Fruit fly (Drosophila melanogaster) ovary, adult (tissue): ENCODE data around the gene CIA30.
A peak's percentile ranks its signal among the peaks of the same experiment; 100 is the strongest.

ENCODE experiments used
- CG17801 ChIP-seq: fragments of 200-800 bp; optimal IDR thresholded peaks from 2 replicates; lab custom pipeline; 2019; ENCODE audit warnings: missing biosample characterization, mild to moderate bottlenecking, missing genetic modification characterization, moderate library complexity; ENCODE audit not compliant: partially characterized antibody

Gene CIA30

DNA sequence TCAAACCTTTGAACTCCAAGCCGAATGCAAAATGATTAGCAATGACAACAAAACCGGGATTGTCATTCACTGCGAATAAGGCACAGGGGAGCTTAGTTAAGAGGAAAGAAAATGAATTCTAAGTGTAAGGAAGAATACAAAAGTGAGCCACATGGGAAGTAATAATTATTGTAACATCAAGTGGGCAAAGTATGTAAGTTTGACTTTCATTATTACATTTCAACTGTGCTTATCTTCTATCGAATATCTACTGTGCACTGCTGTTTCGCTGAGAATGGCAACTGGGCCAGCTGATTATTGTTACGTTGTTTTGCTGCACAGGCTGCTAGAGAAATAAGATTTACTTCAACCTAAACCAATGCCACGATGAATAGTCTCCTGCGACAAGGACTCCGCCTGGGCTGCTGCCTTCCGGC, at the start of gene CIA30, which contains the start of gene CG7601:
CIA30 (plus strand) TSS at position 288 of the 416 bp plus-strand sequence.
CG7601 (minus strand) TSS at position 68 of the 416 bp plus-strand sequence.
- TF ChIP-seq CG17801 (GFP tag; lab: Kevin White, UChicago) = peak; percentile 97

DNA sequence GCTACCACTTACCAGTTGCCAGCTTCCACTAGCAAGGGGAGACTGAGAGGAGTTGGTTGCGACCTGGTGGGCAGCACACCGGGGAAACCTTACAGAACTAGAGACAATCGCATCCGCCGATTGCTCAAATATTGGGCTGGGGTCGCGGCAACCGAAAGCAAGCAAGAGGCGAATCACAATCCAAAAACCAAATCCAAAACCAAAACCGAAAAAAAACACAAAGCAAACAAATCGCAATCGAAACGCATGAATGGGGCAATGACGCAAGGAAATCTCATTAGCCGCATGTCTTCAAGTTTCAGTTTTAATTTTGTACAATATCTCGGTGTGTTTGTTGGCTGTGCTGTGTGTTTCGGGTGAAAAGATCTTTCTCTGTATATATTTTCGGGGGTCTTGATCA, 47.6 kb upstream of the CIA30 start, which contains the start of gene Obp99c:
Obp99c (minus strand) TSS at position 101 of the 400 bp plus-strand sequence.
- no peak for TF ChIP-seq CG17801 (GFP tag; lab: Kevin White, UChicago)

DNA sequence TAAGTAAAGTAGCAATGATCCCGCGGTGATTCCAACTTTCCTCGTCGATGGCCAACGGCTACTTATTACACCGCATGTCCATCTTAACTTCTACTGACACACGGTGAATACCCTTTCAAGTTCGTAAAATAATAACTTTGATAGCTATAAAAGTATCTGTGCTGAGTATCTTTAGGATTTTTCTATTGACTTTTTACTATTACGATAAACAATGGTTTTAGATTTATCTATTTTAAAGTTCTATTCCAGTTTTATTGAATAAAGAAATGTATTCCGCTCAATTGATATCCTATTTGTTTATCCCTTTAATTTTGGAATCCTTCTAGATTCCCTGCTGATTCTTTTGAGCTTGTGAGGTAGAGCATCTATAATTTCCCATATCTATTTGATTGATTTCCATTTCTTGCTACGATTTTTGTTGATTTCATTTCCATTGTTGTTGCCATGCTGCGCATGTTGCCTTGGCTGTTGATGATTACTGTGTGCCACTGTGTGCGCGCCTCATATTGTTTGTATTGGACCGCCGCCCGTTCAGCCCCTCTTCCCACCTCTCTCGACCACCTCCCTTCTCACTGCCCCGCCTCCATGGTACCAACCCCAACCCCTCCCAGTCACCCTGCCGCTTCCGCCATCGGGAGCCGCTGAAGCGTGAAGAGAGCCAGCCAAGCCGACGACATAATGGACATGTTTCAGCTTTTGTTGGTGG, 46.8 kb upstream of the CIA30 start:
- no peak for TF ChIP-seq CG17801 (GFP tag; lab: Kevin White, UChicago)

DNA sequence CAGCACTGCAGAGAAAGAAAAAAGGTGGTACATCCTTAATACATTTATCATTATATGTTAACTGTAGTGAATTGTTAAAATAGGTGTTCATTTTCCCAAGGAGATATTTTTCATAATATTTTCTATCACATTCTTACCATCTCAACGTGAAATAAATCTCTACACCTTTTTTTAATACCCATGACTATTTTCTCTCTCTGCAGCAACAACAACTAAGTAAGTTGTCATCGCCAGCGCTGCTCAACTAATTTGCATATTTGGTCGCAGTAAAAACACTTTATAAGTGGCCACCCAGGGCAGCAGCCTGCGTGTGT, 46.3 kb upstream of the CIA30 start:
- TF ChIP-seq CG17801 (GFP tag; lab: Kevin White, UChicago) = no peak

DNA sequence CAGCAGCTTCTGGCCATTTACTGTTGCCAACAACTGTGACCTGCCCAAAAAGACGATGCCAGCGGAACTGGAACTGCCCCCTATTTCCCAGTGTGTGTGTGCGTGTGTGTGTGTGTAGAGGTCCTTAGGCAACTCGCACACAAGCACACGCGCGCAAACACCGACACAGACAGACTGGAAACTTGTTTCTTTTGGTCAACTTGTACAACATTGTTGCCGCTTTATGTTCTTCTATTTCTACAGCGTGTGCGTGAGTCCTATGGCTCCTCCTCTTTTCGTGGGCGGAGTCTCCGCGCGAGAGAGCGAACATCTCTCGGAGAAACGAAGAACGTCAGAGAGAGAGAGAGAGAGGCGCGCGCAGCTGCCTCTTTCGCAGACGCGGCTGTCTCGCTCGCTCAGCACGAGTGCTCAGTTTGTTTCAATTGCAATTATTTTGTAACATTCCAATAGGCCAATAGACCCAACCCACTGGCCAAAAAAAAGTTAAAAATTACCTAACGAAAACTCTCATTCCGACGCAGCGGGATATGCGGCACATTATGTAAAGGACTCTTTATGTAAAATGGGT, 45.7 kb upstream of the CIA30 start:
- TF ChIP-seq CG17801 (GFP tag; lab: Kevin White, UChicago) = no peak

DNA sequence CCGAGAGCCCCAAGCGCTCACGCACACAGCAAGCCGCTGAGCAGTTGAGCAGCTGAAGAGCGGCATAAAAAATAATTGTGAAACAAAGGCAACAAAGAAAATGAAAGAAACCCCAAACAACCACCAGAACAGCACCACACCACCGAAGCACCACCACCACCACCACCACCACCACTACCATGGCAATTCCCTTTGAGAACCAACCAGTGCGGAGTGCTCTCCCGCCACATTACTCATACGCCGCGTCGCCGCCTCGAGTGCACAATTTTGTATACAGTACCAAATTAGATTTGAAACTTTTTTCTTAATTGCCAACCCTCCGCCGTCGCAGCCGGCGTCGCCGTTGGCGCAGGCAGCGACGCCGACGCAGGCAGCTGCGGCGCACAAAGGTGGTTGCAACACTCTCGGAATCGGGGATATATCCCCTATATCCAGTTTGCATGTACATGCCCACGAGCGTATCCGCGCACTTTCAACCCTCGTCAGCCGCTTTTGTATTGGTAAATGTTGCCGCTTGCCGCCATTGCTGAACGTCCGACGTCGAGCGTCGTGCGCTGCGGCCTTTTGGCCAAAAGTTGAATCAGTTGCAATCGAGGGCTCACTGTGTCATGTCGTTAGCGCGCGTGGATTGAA, 44.6 kb upstream of the CIA30 start, which contains the start of gene dmrt99B:
dmrt99B (plus strand) TSS at position 583 of the 633 bp plus-strand sequence.
- no peak for TF ChIP-seq CG17801 (GFP tag; lab: Kevin White, UChicago)

DNA sequence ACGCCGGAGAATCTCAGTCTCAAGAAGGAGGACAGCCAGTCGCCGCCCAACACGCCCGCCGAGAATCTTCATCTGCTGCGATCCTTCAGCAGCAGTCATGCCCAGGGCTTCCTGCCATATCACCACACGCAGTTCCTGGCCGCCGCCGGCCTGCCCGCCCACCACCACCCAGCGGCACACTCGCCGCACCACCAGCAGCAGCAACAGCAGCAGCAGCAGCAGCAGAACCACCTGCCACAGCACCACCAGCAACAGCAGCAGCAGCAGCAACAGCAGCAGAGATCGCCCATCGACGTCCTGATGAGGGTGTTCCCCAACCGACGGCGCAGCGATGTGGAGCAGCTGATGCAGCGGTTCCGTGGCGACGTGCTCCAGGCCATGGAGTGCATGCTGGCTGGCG, 41.0 kb upstream of the CIA30 start:
- TF ChIP-seq CG17801 (GFP tag; lab: Kevin White, UChicago) = no peak

DNA sequence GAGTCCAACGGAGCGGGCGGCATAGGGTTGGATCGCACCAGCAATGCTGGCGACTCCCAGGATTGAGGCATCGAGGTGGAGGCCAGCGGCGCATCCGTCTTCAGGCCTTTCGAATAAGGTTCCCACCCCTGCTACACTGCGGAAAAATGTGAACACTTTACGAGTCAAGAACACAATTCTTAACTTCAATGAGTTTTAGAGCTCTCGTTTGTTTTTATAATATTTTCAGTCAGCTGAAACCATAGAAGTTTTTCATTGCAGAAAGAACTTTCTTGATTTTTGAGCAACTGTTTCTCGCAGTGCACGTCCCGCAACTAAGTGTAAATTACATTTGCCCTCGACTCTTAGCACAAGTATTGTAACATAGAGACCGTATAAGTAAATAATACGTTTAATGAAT, 40.4 kb upstream of the CIA30 start:
- no peak for TF ChIP-seq CG17801 (GFP tag; lab: Kevin White, UChicago)

DNA sequence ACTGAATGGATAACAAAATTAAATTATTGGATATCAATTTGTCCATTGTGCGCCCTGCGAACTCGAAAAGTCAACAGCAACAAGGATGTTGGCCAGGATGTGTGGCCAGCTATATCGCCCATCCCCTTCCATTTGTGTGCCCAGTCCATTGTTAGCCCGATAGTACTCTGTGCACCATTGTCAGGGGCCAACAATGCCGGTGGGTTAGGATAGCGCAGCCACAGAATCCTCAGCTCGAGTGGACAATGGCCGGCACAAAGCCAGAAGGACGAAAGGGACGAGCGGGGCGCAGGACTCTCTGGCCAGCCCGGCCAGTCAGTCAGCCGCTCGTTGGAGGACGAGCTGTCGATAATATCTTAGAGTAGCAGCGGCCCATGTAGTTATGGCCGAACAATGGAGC, 38.9 kb upstream of the CIA30 start:
- TF ChIP-seq CG17801 (GFP tag; lab: Kevin White, UChicago) = no peak

DNA sequence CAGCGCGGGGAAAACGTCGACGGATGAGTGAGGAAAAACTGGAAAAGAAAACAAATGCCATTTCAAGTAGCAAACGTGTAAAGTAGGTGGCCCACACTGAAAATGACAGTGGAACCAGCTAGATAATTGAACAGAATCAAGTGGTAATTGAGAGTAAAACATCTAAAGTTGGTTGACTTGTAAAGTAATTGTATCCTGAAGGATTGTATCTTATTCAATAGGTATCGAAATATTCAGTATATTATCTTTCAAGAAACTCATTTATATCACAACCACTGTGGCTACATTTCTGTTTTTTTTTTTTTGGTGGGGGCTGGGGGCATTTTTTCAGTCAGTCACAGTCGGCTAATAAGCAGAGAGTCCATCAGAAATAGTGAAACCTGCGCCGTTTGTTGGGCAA, 37.5 kb upstream of the CIA30 start:
- TF ChIP-seq CG17801 (GFP tag; lab: Kevin White, UChicago) = no peak

DNA sequence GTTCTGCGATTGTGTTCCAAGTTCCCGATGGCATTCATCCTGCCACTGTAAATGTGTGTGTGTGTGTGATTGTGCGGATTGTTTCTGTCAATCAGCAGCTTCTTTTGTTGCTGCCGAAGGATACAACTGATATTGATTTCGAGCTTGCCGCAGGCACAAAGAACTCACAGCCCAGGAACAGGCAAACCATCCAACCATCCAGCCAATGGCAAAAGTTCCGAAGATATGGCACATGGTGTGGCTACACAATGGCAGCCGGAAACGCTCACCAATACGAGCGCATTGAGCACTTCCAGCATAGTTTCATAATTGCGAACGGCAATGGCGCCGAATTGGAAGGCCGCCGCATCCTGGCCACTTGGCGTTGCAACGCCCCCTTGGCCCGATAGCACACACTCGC, 35.0 kb upstream of the CIA30 start:
- TF ChIP-seq CG17801 (GFP tag; lab: Kevin White, UChicago) = no peak

DNA sequence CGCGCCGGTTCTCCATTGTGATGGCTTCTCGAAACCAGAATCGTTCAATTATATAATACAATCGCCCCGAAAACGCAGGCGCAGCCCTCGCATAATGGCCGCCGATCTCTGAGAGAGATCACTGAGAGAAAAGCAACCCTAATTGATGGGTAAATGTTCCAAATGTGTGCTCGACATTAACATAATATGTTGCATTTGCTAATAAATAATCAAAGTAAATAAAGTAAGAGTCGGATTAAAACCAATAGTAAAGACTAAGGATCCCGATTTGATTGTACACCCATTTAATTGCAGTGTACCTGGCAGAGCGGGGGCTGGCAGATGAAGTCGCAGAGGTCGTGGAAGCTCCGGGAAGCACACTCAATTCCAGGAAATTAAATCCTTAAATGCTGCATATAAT, 32.2 kb upstream of the CIA30 start:
- no peak for TF ChIP-seq CG17801 (GFP tag; lab: Kevin White, UChicago)

DNA sequence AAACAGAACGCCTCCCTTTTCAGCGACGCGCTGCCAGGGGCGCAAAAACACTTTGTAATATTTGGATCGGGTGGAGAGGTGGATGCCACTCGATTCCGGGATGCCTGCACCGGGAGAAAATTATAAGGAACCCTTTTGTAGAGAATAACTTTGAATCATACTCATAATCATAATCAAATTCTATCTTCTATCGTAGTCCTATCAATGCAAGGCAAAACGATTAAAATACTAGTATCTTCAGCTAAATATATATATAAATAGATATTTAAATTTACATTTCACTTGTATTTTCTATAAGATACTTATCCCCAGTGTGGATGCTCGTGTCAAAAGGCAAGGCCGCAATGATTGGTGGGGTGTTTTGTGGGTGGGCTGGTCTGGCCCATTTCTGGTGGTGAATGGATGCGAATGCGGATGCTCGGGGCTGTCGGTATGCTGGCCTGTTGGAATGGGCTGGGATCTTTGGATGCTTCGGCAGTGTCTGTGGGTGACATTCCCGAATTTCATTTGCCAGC, 30.9 kb upstream of the CIA30 start:
- TF ChIP-seq CG17801 (GFP tag; lab: Kevin White, UChicago) = no peak

DNA sequence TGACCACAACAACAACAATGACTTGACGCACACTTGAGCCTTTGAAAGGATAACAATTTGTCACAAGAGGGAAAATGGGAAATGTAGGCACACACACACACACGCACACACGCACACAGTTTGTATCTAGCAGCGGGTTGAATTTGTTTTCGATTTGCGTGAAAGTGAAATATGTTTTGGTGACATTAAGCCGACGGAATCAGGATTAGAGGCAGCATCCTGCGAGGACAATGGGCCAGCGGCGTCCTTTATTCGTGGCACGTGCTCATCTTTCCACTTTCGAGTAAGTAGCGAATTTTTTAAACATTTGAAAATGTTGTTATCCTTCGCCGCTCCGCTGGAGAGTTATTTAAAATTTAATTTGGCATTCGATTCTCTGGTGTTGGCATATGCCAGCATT, 29.5 kb upstream of the CIA30 start:
- no peak for TF ChIP-seq CG17801 (GFP tag; lab: Kevin White, UChicago)

DNA sequence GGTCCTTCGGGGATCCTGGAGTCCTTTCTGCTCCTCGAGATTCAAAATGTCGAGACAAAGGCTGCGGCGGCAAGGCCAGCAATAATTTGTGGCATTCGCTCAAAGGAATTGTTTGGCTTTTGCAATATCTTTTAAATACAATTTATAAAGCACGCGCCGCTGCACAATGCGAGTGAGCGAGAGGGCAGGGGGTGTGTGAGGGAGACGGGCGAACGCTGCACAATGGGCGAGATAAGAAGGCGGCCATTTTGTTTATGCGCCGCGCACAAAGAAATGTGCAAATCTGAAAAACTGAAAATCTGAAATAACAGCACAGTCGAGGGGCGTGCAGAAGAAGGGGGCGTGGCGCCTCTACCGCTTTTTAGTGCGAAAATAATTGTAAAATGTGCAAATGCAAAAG, 28.4 kb upstream of the CIA30 start:
- no peak for TF ChIP-seq CG17801 (GFP tag; lab: Kevin White, UChicago)

DNA sequence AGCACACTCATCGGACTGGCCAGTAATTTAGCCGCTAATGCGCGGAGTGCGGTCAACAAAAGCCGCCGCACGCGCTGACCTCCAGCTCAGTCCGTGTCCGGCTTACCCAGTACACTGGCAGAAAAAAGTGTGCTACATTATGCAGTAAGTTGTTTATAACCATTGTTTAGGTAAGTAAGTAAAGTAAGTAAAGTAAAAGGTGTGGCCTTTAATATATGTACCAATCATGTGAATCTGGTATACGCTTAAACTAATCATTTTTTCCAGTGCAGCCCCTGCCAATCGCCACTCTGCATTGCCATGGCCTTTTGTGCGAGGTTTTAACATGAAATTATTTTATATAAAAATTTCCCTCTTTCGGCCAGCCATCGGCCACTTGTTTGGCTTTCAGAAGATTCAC, 25.3 kb upstream of the CIA30 start:
- no peak for TF ChIP-seq CG17801 (GFP tag; lab: Kevin White, UChicago)
